Worm (Caenorhabditis elegans) whole organism, early embryonic: ENCODE data around the gene C40H1.9.

Experiments used
- ama-1 ChIP-seq: fragments of 150-350 bp; optimal IDR thresholded peaks from 2 replicates; lab custom pipeline; 2014
- ceh-36 ChIP-seq: sonication (generic microtip); optimal IDR thresholded peaks from 2 replicates; lab custom pipeline; 2016; ENCODE audit warnings: missing genetic modification characterization, inconsistent platforms, missing compliant biosample characterization
- hnd-1 ChIP-seq: sonication (generic microtip); optimal IDR thresholded peaks from 2 replicates; lab custom pipeline; 2016; ENCODE audit warnings: missing genetic modification characterization, missing compliant biosample characterization
- pes-1 ChIP-seq: fragments of 200-800 bp; sonication (Bioruptor generic); IDR thresholded peaks from 2 replicates; pipeline ENCODE4 v1.3.6; 2022; ENCODE audit warnings: missing genetic modification reagents, missing genetic modification characterization, missing compliant biosample characterization

- no peak for TF ChIP-seq ceh-36 (tag; lab: Kevin White, UChicago)
- TF ChIP-seq ama-1 (lab: Kevin White, UChicago) = no peak
- TF ChIP-seq pes-1 (GFP tag; lab: Robert Waterston, UW) = no peak
- no peak for TF ChIP-seq hnd-1
Measured at ce11 chrIII:9346722-9347121, 27.0 kb downstream of the C40H1.9 start.
